Fruit fly (Drosophila melanogaster): Measurements from ENCODE around the gene CG3164.

DNA sequence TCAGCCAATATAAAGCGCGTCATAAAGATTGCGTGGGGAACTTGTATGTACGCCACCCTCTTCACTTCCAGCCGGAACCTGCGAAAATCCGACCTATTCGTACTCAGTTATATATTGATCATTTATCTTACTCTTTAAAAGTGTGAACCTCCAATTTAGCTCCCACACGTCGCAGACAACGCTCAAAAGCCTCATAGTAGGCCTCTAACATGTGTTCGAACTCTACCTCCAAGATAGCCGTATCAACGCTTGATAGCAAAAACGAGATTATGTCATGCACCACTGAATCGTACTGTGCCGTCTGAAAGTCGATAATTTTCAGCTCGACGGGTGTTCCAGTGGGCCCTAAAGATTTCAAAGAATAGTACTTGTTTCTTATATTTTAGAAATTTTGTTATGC, 9.0 kb upstream of the CG3164 start:
- TF ChIP-seq NC2β (GFP tag; optimal IDR thresholded peaks at IDR 0.05) (no peak), Abd-B (GFP tag; optimal IDR thresholded peaks at IDR 0.05) (no peak)

Measured in whole organism, embryonic.